Fruit fly (Drosophila melanogaster) whole organism, embryonic: Measurements from ENCODE around the gene CG6928.
A peak's percentile ranks its signal among the peaks of the same experiment; 100 is the strongest.

ENCODE experiments used
- C15 ChIP-seq: fragments of 200-800 bp; sonication (Bioruptor generic); IDR thresholded peaks from 3 replicates; pipeline ENCODE4 v1.3.6; 2022; ENCODE audit warnings: missing biosample characterization, missing genetic modification characterization
- CG10366 ChIP-seq: fragments of 200-800 bp; sonication (Bioruptor generic); IDR thresholded peaks from 2 replicates; pipeline ENCODE4 v1.3.6; 2022; ENCODE audit warnings: missing biosample characterization, missing genetic modification characterization
- CG10959 ChIP-seq: fragments of 200-800 bp; sonication (Bioruptor generic); IDR thresholded peaks from 2 replicates; pipeline ENCODE4 v1.3.6; 2022; ENCODE audit warnings: missing biosample characterization, missing genetic modification characterization
- CG11247 ChIP-seq: fragments of 200-800 bp; sonication (Bioruptor generic); IDR thresholded peaks from 2 replicates; pipeline ENCODE4 v1.3.6; 2022; ENCODE audit warnings: missing biosample characterization, missing genetic modification characterization
- CG11695 ChIP-seq: fragments of 200-800 bp; sonication (Bioruptor generic); IDR thresholded peaks from 3 replicates; pipeline ENCODE4 v1.3.6; 2022; ENCODE audit warnings: missing biosample characterization, missing genetic modification characterization
- CG12769 ChIP-seq: fragments of 200-800 bp; sonication (Bioruptor generic); optimal IDR thresholded peaks from 2 replicates; lab custom pipeline; 2019; ENCODE audit warnings: missing biosample characterization, mild to moderate bottlenecking, missing genetic modification characterization, moderate library complexity
- CG13775 ChIP-seq: fragments of 200-800 bp; sonication (Bioruptor generic); optimal IDR thresholded peaks from 3 replicates; lab custom pipeline; 2017; ENCODE audit warnings: missing biosample characterization, mild to moderate bottlenecking, missing genetic modification characterization
- CG14441 ChIP-seq: fragments of 200-800 bp; sonication (Bioruptor generic); IDR thresholded peaks from 2 replicates; pipeline ENCODE4 v1.3.6; 2022; ENCODE audit warnings: missing biosample characterization, missing genetic modification characterization
- CG1602 ChIP-seq: fragments of 200-800 bp; sonication (Bioruptor generic); optimal IDR thresholded peaks from 3 replicates; lab custom pipeline; 2016; ENCODE audit warnings: missing biosample characterization, missing genetic modification characterization
- CG17612 ChIP-seq: fragments of 200-800 bp; sonication (Bioruptor generic); IDR thresholded peaks from 2 replicates; pipeline ENCODE4 v1.3.6; 2022; ENCODE audit warnings: missing biosample characterization, missing genetic modification characterization
- CG1792 ChIP-seq: fragments of 200-800 bp; sonication (Bioruptor generic); optimal IDR thresholded peaks from 2 replicates; lab custom pipeline; 2016; ENCODE audit warnings: missing biosample characterization, missing genetic modification characterization
- CG2116 ChIP-seq: fragments of 200-800 bp; sonication (Bioruptor generic); optimal IDR thresholded peaks from 3 replicates; lab custom pipeline; 2018; ENCODE audit warnings: missing biosample characterization, mild to moderate bottlenecking, missing genetic modification characterization
- CG2120 ChIP-seq: fragments of 200-800 bp; sonication (Bioruptor generic); optimal IDR thresholded peaks from 3 replicates; lab custom pipeline; 2016; ENCODE audit warnings: missing biosample characterization, missing genetic modification characterization
- CG4282 ChIP-seq: fragments of 200-800 bp; sonication (Bioruptor generic); optimal IDR thresholded peaks from 2 replicates; lab custom pipeline; 2016; ENCODE audit warnings: missing biosample characterization, missing genetic modification characterization
- Camta ChIP-seq: fragments of 200-800 bp; sonication (Bioruptor generic); optimal IDR thresholded peaks from 2 replicates; lab custom pipeline; 2016; ENCODE audit warnings: missing biosample characterization, missing genetic modification characterization
- Drgx ChIP-seq: fragments of 200-800 bp; sonication (Bioruptor generic); IDR thresholded peaks from 2 replicates; pipeline ENCODE4 v1.3.6; 2022; ENCODE audit warnings: missing biosample characterization, missing genetic modification characterization
- Ets65A ChIP-seq: fragments of 200-800 bp; sonication (Bioruptor generic); peaks from one replicate; lab custom pipeline; 2016; ENCODE audit warnings: missing biosample characterization, missing genetic modification characterization
- Fer2 ChIP-seq: fragments of 200-800 bp; sonication (Bioruptor generic); optimal IDR thresholded peaks from 2 replicates; lab custom pipeline; 2018; ENCODE audit warnings: missing biosample characterization, mild to moderate bottlenecking, missing genetic modification characterization, moderate library complexity
- H15 ChIP-seq: fragments of 200-800 bp; sonication (Bioruptor generic); IDR thresholded peaks from 3 replicates; pipeline ENCODE4 v1.3.6; 2022; ENCODE audit warnings: missing biosample characterization, missing genetic modification characterization
- H2.0 ChIP-seq: fragments of 200-800 bp; sonication (Bioruptor generic); IDR thresholded peaks from 2 replicates; pipeline ENCODE4 v1.3.6; 2022; ENCODE audit warnings: missing biosample characterization, missing genetic modification characterization
- HHEX ChIP-seq: fragments of 200-800 bp; sonication (Bioruptor generic); optimal IDR thresholded peaks from 3 replicates; lab custom pipeline; 2017; ENCODE audit warnings: missing biosample characterization, mild to moderate bottlenecking, missing genetic modification characterization, missing genetic modification reagents
- HLH4C ChIP-seq: fragments of 200-800 bp; sonication (Bioruptor generic); IDR thresholded peaks from 3 replicates; pipeline ENCODE4 v1.3.6; 2022; ENCODE audit warnings: missing biosample characterization, missing genetic modification characterization; ENCODE audit not compliant: partially characterized antibody
- MESR4 ChIP-seq: fragments of 200-800 bp; sonication (Bioruptor generic); optimal IDR thresholded peaks from 2 replicates; lab custom pipeline; 2018; ENCODE audit warnings: missing biosample characterization, mild to moderate bottlenecking, missing genetic modification characterization, moderate library complexity
- Oli ChIP-seq: fragments of 200-800 bp; sonication (Bioruptor generic); optimal IDR thresholded peaks from 2 replicates; lab custom pipeline; 2018; ENCODE audit warnings: missing biosample characterization, mild to moderate bottlenecking, missing genetic modification characterization, moderate library complexity
- Sox102F ChIP-seq: fragments of 200-800 bp; sonication (Bioruptor generic); optimal IDR thresholded peaks from 2 replicates; lab custom pipeline; 2018; ENCODE audit warnings: missing biosample characterization, mild to moderate bottlenecking, missing genetic modification characterization, moderate library complexity
- aop ChIP-seq: fragments of 200-800 bp; sonication (Bioruptor generic); IDR thresholded peaks from 2 replicates; pipeline ENCODE4 v1.3.6; 2022; ENCODE audit warnings: missing biosample characterization, missing genetic modification characterization
- bab2 ChIP-seq: fragments of 200-800 bp; sonication (Bioruptor generic); optimal IDR thresholded peaks from 2 replicates; lab custom pipeline; 2016; ENCODE audit warnings: missing biosample characterization, missing genetic modification characterization
- cas ChIP-seq: fragments of 200-800 bp; sonication (Bioruptor generic); IDR thresholded peaks from 2 replicates; pipeline ENCODE4 v1.3.6; 2022; ENCODE audit warnings: missing biosample characterization, missing genetic modification characterization
- hb ChIP-seq: fragments of 200-800 bp; sonication (Bioruptor generic); IDR thresholded peaks from 3 replicates; pipeline ENCODE4 v1.3.6; 2022; ENCODE audit warnings: missing biosample characterization, missing genetic modification characterization; ENCODE audit not compliant: partially characterized antibody
- hbn ChIP-seq: fragments of 200-800 bp; sonication (Bioruptor generic); IDR thresholded peaks from 2 replicates; pipeline ENCODE4 v1.3.6; 2022; ENCODE audit warnings: missing biosample characterization, missing genetic modification characterization; ENCODE audit not compliant: partially characterized antibody
- inv ChIP-seq: fragments of 200-800 bp; sonication (Bioruptor generic); IDR thresholded peaks from 2 replicates; pipeline ENCODE4 v1.3.6; 2022; ENCODE audit warnings: missing biosample characterization, missing genetic modification characterization; ENCODE audit not compliant: partially characterized antibody
- jing ChIP-seq: fragments of 200-800 bp; sonication (Bioruptor generic); optimal IDR thresholded peaks from 2 replicates; lab custom pipeline; 2018; ENCODE audit warnings: missing biosample characterization, mild to moderate bottlenecking, missing genetic modification characterization
- kay ChIP-seq: fragments of 200-800 bp; sonication (Bioruptor generic); optimal IDR thresholded peaks from 2 replicates; lab custom pipeline; 2016; ENCODE audit warnings: missing biosample characterization, missing genetic modification characterization
- lilli ChIP-seq: fragments of 200-800 bp; sonication (Bioruptor generic); optimal IDR thresholded peaks from 3 replicates; lab custom pipeline; 2016; ENCODE audit warnings: missing biosample characterization, missing genetic modification characterization
- mam ChIP-seq: fragments of 200-800 bp; sonication (Bioruptor generic); optimal IDR thresholded peaks from 3 replicates; lab custom pipeline; 2016; ENCODE audit warnings: missing biosample characterization, missing genetic modification characterization
- mirr ChIP-seq: fragments of 200-800 bp; sonication (Bioruptor generic); optimal IDR thresholded peaks from 3 replicates; lab custom pipeline; 2018; ENCODE audit warnings: missing biosample characterization, mild to moderate bottlenecking, missing genetic modification characterization
- mld ChIP-seq: fragments of 200-800 bp; sonication (Bioruptor generic); IDR thresholded peaks from 3 replicates; pipeline ENCODE4 v1.3.6; 2022; ENCODE audit warnings: missing biosample characterization, missing genetic modification characterization; ENCODE audit not compliant: partially characterized antibody
- nmo ChIP-seq: fragments of 200-800 bp; sonication (Bioruptor generic); optimal IDR thresholded peaks from 2 replicates; lab custom pipeline; 2018; ENCODE audit warnings: missing biosample characterization, mild to moderate bottlenecking, missing genetic modification characterization, moderate library complexity
- prd ChIP-seq, 3 experiments: fragments of >200 bp in 2 of 3; fragments of 200-800 bp in 1 of 3; sonication (Bioruptor generic) in 1 of 3; optimal IDR thresholded peaks in 2 of 3; IDR thresholded peaks in 1 of 3; 2 replicates in 2 of 3; 3 replicates in 1 of 3; pipeline versions ENCODE4 v1.3.6 to Lab custom; 2017 to 2022; ENCODE audit warnings: missing biosample characterization in 1 of 3, missing genetic modification characterization in 1 of 3
- row ChIP-seq: fragments of 200-800 bp; sonication (Bioruptor generic); IDR thresholded peaks from 3 replicates; pipeline ENCODE4 v1.3.6; 2022; ENCODE audit warnings: missing biosample characterization, missing genetic modification characterization
- scrt ChIP-seq: fragments of 200-800 bp; sonication (Bioruptor generic); optimal IDR thresholded peaks from 2 replicates; lab custom pipeline; 2018; ENCODE audit warnings: missing biosample characterization, mild to moderate bottlenecking, missing genetic modification characterization, moderate library complexity
- sob ChIP-seq: fragments of 200-800 bp; sonication (Bioruptor generic); IDR thresholded peaks from 2 replicates; pipeline ENCODE4 v1.3.6; 2022; ENCODE audit warnings: missing biosample characterization, missing genetic modification characterization
- sqz ChIP-seq: fragments of 200-800 bp; sonication (Bioruptor generic); optimal IDR thresholded peaks from 3 replicates; lab custom pipeline; 2018; ENCODE audit warnings: missing biosample characterization, mild to moderate bottlenecking, missing genetic modification characterization
- stwl ChIP-seq: fragments of 200-800 bp; sonication (Bioruptor generic); optimal IDR thresholded peaks from 3 replicates; lab custom pipeline; 2018; ENCODE audit warnings: missing biosample characterization, mild to moderate bottlenecking, missing genetic modification characterization, moderate library complexity
- unc-4 ChIP-seq: fragments of 200-800 bp; sonication (Bioruptor generic); IDR thresholded peaks from 2 replicates; pipeline ENCODE4 v1.3.6; 2022; ENCODE audit warnings: missing biosample characterization, missing genetic modification characterization; ENCODE audit not compliant: partially characterized antibody
- zfh1 ChIP-seq: fragments of 200-800 bp; sonication (Bioruptor generic); IDR thresholded peaks from 3 replicates; pipeline ENCODE4 v1.3.6; 2022; ENCODE audit warnings: missing biosample characterization, missing genetic modification characterization

CG6928 gene

dm6 chr3L:11984606-11985005, 18.3 kb upstream of the CG6928 start, which contains the start of gene CG6938:
Gene CG6938 (plus strand): TSS chr3L:11984906.
- TF ChIP-seq Ets65A: peak; percentile 83
- TF ChIP-seq CG4282 (GFP tag; lab: Kevin White, UChicago): no peak

- TF ChIP-seq Drgx (GFP tag; lab: Robert Waterston, UW) (no peak), CG11695 (GFP tag; lab: Robert Waterston, UW) (no peak), C15 (no peak), hbn (GFP tag; lab: Robert Waterston, UW) (no peak), mirr (no peak), CG10959 (GFP tag; lab: Robert Waterston, UW) (no peak), H2.0 (GFP tag; lab: Robert Waterston, UW) (no peak), HLH4C (GFP tag; lab: Robert Waterston, UW) (no peak), row (GFP tag; lab: Robert Waterston, UW) (no peak), hb (GFP tag; lab: Robert Waterston, UW) (no peak), CG1792 (no peak)
These were observed 12.5 kb upstream of the CG6928 start, which contains the start of gene CG6931 for dm6 chr3L:11990436-11990835. Gene CG6931 (plus strand): TSS chr3L:11990736.

- TF ChIP-seq stwl (tag; lab: Kevin White, UChicago) (peak; percentile 78), Sox102F (GFP tag; lab: Kevin White, UChicago) (peak; percentile 51), bab2 (GFP tag; lab: Kevin White, UChicago) (peak; percentile 18), scrt (GFP tag; lab: Kevin White, UChicago) (no peak), MESR4 (GFP tag; lab: Kevin White, UChicago) (peak; percentile 76), CG17612 (GFP tag; lab: Robert Waterston, UW) (no peak), Camta (GFP tag; lab: Kevin White, UChicago) (no peak), prd (optimal IDR thresholded peaks at IDR 0.05; lab: Kevin White, UChicago) (no peak), prd (GFP tag; IDR thresholded peaks at IDR 0.05; lab: Robert Waterston, UW) (peak; percentile 53), Ets65A (peak; percentile 86), mam (GFP tag; lab: Kevin White, UChicago) (peak; percentile 31), nmo (GFP tag; lab: Kevin White, UChicago) (peak; percentile 73), HHEX (GFP tag; lab: Kevin White, UChicago) (no peak), H15 (GFP tag; lab: Robert Waterston, UW) (peak; percentile 39; the same call in 1 of the 3 replicates), jing (GFP tag; lab: Kevin White, UChicago) (no peak), HLH4C (GFP tag; lab: Robert Waterston, UW) (peak; percentile 86), Oli (no peak), zfh1 (GFP tag; lab: Robert Waterston, UW) (peak; percentile 61; the same call in 1 of the 3 replicates), sqz (GFP tag; lab: Kevin White, UChicago) (no peak), aop (GFP tag; lab: Robert Waterston, UW) (peak; percentile 22; the same call in 1 of the 2 replicates), CG2120 (GFP tag; lab: Kevin White, UChicago) (peak; percentile 62), row (GFP tag; lab: Robert Waterston, UW) (peak; percentile 86), mld (GFP tag; lab: Robert Waterston, UW) (peak; percentile 85; the same call in 1 of the 3 replicates), Fer2 (tag; lab: Kevin White, UChicago) (peak; percentile 15), CG1602 (GFP tag; lab: Kevin White, UChicago) (peak; percentile 63), lilli (GFP tag; lab: Kevin White, UChicago) (peak; percentile 61), CG10366 (GFP tag; lab: Robert Waterston, UW) (peak; percentile 55), kay (peak; percentile 99), cas (GFP tag; lab: Robert Waterston, UW) (peak; percentile 42; the same call in 1 of the 2 replicates), CG12769 (tag; lab: Kevin White, UChicago) (no peak), CG13775 (GFP tag; lab: Kevin White, UChicago) (peak; percentile 33), inv (GFP tag; lab: Robert Waterston, UW) (peak; percentile 90), sob (peak; percentile 77), unc-4 (GFP tag; lab: Robert Waterston, UW) (peak; percentile 91), CG2116 (GFP tag; lab: Kevin White, UChicago) (peak; percentile 58), CG11247 (GFP tag; lab: Robert Waterston, UW) (peak; percentile 25; the same call in 1 of the 2 replicates), CG14441 (peak; percentile 30)
These were observed 10.0 kb upstream of the CG6928 start, which contains the start of gene viaf for dm6 chr3L:11992960-11993359. Gene viaf (minus strand): TSS chr3L:11993179.
